Fruit fly (Drosophila melanogaster): ENCODE data around the gene muc.

muc gene

DNA sequence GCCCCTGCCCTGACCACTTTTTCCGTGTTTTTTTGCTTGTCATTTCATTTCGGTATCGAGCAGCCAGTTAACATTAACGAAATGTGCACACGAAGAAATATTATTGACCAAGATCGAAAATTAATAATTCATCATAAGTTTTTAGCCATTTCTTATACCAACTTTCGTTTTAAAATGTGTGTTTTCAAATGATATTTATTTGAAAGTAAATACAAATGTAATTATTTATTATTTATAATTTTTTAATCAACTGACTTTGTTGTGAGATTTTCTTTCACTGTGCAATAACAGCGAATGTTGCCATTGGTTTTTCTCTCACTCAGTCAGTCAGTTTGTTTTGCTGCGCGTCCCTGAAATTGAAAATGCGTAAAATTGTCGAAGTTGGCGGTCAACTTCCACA is 30.9 kb upstream of the muc start (continued):
- peak; percentile 75 for TF ChIP-seq CoRest (tag; optimal IDR thresholded peaks at IDR 0.05)
- no peak for TF ChIP-seq NFAT (GFP tag; IDR thresholded peaks at IDR 0.05)
- TF ChIP-seq Camta (GFP tag; optimal IDR thresholded peaks at IDR 0.05), result no peak
- TF ChIP-seq mld (GFP tag; IDR thresholded peaks at IDR 0.05; ENCODE audit: partially characterized antibody), result no peak
- no peak for TF ChIP-seq kah (GFP tag; optimal IDR thresholded peaks at IDR 0.05)
- TF ChIP-seq D19A (tag; optimal IDR thresholded peaks at IDR 0.05), result peak; percentile 52
- TF ChIP-seq Atf6 (GFP tag; IDR thresholded peaks at IDR 0.05), result peak; percentile 74
- no peak for TF ChIP-seq CG6813 (GFP tag; optimal IDR thresholded peaks at IDR 0.05)
- TF ChIP-seq CG8281 (tag; optimal IDR thresholded peaks at IDR 0.05), result no peak
- TF ChIP-seq E2f2 (GFP tag; IDR thresholded peaks at IDR 0.05), result peak; percentile 33; the same call in 1 of the 2 replicates
- TF ChIP-seq slp2 (GFP tag; optimal IDR thresholded peaks at IDR 0.05), result no peak
- TF ChIP-seq Vsx1 (GFP tag; optimal IDR thresholded peaks at IDR 0.05), result peak; percentile 23
- peak; percentile 37 for TF ChIP-seq CG9437 (GFP tag; optimal IDR thresholded peaks at IDR 0.05)
- TF ChIP-seq CG11093 (GFP tag; IDR thresholded peaks at IDR 0.05), result no peak
- no peak for TF ChIP-seq sd (tag; optimal IDR thresholded peaks at IDR 0.05)
- TF ChIP-seq CG7372 (GFP tag; IDR thresholded peaks at IDR 0.05), result no peak
- TF ChIP-seq CG10654 (GFP tag; optimal IDR thresholded peaks at IDR 0.05), result peak; percentile 7
- no peak for TF ChIP-seq unc-4 (GFP tag; IDR thresholded peaks at IDR 0.05; ENCODE audit: partially characterized antibody)
- no peak for TF ChIP-seq CG2875 (GFP tag; optimal IDR thresholded peaks at IDR 0.05)
- no peak for TF ChIP-seq Kr (GFP tag; optimal IDR thresholded peaks at IDR 0.05)
- peak; percentile 24 for TF ChIP-seq ewg (GFP tag; optimal IDR thresholded peaks at IDR 0.05)
- TF ChIP-seq CG9817 (tag; optimal IDR thresholded peaks at IDR 0.05), result peak; percentile 54
- TF ChIP-seq cas (GFP tag; IDR thresholded peaks at IDR 0.05), result no peak
- TF ChIP-seq Abd-B (GFP tag; optimal IDR thresholded peaks at IDR 0.05), result peak; percentile 44
- no peak for TF ChIP-seq mam (GFP tag; optimal IDR thresholded peaks at IDR 0.05)
- TF ChIP-seq Ravus (GFP tag; IDR thresholded peaks at IDR 0.05), result peak; percentile 37
- no peak for TF ChIP-seq Gsc (GFP tag; IDR thresholded peaks at IDR 0.05)
- TF ChIP-seq pzg (GFP tag; optimal IDR thresholded peaks at IDR 0.05), result no peak
- TF ChIP-seq Asciz (GFP tag; optimal IDR thresholded peaks at IDR 0.05), result peak; percentile 46
- peak; percentile 54 for TF ChIP-seq CG3281 (GFP tag; optimal IDR thresholded peaks at IDR 0.05)
- peak; percentile 33; the same call in 1 of the 2 replicates for TF ChIP-seq CG3847 (GFP tag; IDR thresholded peaks at IDR 0.05)
- TF ChIP-seq CG5180 (GFP tag; optimal IDR thresholded peaks at IDR 0.05), result no peak
- TF ChIP-seq pho (GFP tag; optimal IDR thresholded peaks at IDR 0.05), result no peak
- TF ChIP-seq Awh (GFP tag; IDR thresholded peaks at IDR 0.05), result peak; percentile 16; the same call in 1 of the 2 replicates
- TF ChIP-seq CG11085 (GFP tag; IDR thresholded peaks at IDR 0.05), result no peak
- TF ChIP-seq BtbVII (GFP tag; optimal IDR thresholded peaks at IDR 0.05), result peak; percentile 49
- no peak for TF ChIP-seq pum (GFP tag; optimal IDR thresholded peaks at IDR 0.05)
- TF ChIP-seq nom (GFP tag; optimal IDR thresholded peaks at IDR 0.05), result no peak
- no peak for TF ChIP-seq ro (GFP tag; IDR thresholded peaks at IDR 0.05)
- TF ChIP-seq Ssrp (tag; optimal IDR thresholded peaks at IDR 0.05), result peak; percentile 60
- TF ChIP-seq Spps (tag; optimal IDR thresholded peaks at IDR 0.05), result no peak
- TF ChIP-seq H15 (GFP tag; IDR thresholded peaks at IDR 0.05), result 0 out of 3 replicates have a peak, but pooled peaks have one; percentile 10
- TF ChIP-seq CG12942 (GFP tag; optimal IDR thresholded peaks at IDR 0.05), result no peak
- TF ChIP-seq CG14710 (tag; optimal IDR thresholded peaks at IDR 0.05), result peak; percentile 11
- TF ChIP-seq CG12155 (GFP tag; optimal IDR thresholded peaks at IDR 0.05), result peak; percentile 19
- TF ChIP-seq CG7839 (tag; optimal IDR thresholded peaks at IDR 0.05), result peak; percentile 75
- no peak for TF ChIP-seq CG1792 (GFP tag; optimal IDR thresholded peaks at IDR 0.05)
- no peak for TF ChIP-seq Scr (GFP tag; IDR thresholded peaks at IDR 0.05; ENCODE audit: partially characterized antibody)
- TF ChIP-seq bab2 (GFP tag; optimal IDR thresholded peaks at IDR 0.05), result no peak
- TF ChIP-seq Dek (tag; optimal IDR thresholded peaks at IDR 0.05), result peak; percentile 34
- no peak for TF ChIP-seq CG34224 (GFP tag; IDR thresholded peaks at IDR 0.05; ENCODE audit: partially characterized antibody)

All from whole organism, embryonic.